Fruit fly (Drosophila melanogaster) whole organism, embryonic: ENCODE measurements around the gene CG42342.

Source experiments
- ATbp ChIP-seq: fragments of 200-800 bp; sonication (Bioruptor generic); optimal IDR thresholded peaks from 2 replicates; lab custom pipeline; 2017; ENCODE audit warnings: missing biosample characterization, mild to moderate bottlenecking, missing genetic modification characterization, missing genetic modification reagents
- Atf6 ChIP-seq: fragments of 200-800 bp; sonication (Bioruptor generic); IDR thresholded peaks from 2 replicates; pipeline ENCODE4 v1.3.6; 2022; ENCODE audit warnings: missing biosample characterization, missing genetic modification characterization
- Bgb ChIP-seq: fragments of 200-800 bp; sonication (Bioruptor generic); IDR thresholded peaks from 2 replicates; pipeline ENCODE4 v1.3.6; 2022; ENCODE audit warnings: missing biosample characterization, missing genetic modification characterization; ENCODE audit not compliant: partially characterized antibody
- CG13123 ChIP-seq: fragments of 200-800 bp; sonication (Bioruptor generic); optimal IDR thresholded peaks from 2 replicates; lab custom pipeline; 2016; ENCODE audit warnings: missing biosample characterization, missing genetic modification characterization
- CG13296 ChIP-seq: fragments of 200-800 bp; sonication (Bioruptor generic); optimal IDR thresholded peaks from 3 replicates; lab custom pipeline; 2018; ENCODE audit warnings: missing biosample characterization, mild to moderate bottlenecking, missing genetic modification characterization
- CG14050 ChIP-seq: fragments of 200-800 bp; sonication (Bioruptor generic); IDR thresholded peaks from 3 replicates; pipeline ENCODE4 v1.3.6; 2022; ENCODE audit warnings: missing biosample characterization, missing genetic modification characterization
- CG14667 ChIP-seq: fragments of 200-800 bp; sonication (Bioruptor generic); IDR thresholded peaks from 2 replicates; pipeline ENCODE4 v1.3.6; 2022; ENCODE audit warnings: missing biosample characterization, missing genetic modification characterization
- CG15696 ChIP-seq: fragments of 200-800 bp; sonication (Bioruptor generic); optimal IDR thresholded peaks from 2 replicates; lab custom pipeline; 2019; ENCODE audit warnings: missing biosample characterization, mild to moderate bottlenecking, missing genetic modification characterization, moderate library complexity
- CG1602 ChIP-seq: fragments of 200-800 bp; sonication (Bioruptor generic); optimal IDR thresholded peaks from 3 replicates; lab custom pipeline; 2016; ENCODE audit warnings: missing biosample characterization, missing genetic modification characterization
- CG16813 ChIP-seq: fragments of 200-800 bp; sonication (Bioruptor generic); IDR thresholded peaks from 3 replicates; pipeline ENCODE4 v1.3.6; 2022; ENCODE audit warnings: missing biosample characterization, missing genetic modification characterization; ENCODE audit not compliant: partially characterized antibody
- CG16815 ChIP-seq: fragments of 200-800 bp; sonication (Bioruptor generic); optimal IDR thresholded peaks from 3 replicates; lab custom pipeline; 2017; ENCODE audit warnings: missing biosample characterization, mild to moderate bottlenecking, missing genetic modification characterization
- CG17361 ChIP-seq: fragments of 200-800 bp; sonication (Bioruptor generic); IDR thresholded peaks from 3 replicates; pipeline ENCODE4 v1.3.6; 2022; ENCODE audit warnings: missing biosample characterization, missing genetic modification characterization
- CG3838 ChIP-seq: fragments of 200-800 bp; sonication (Bioruptor generic); optimal IDR thresholded peaks from 3 replicates; lab custom pipeline; 2016; ENCODE audit warnings: missing biosample characterization, missing genetic modification characterization
- CG4282 ChIP-seq: fragments of 200-800 bp; sonication (Bioruptor generic); optimal IDR thresholded peaks from 2 replicates; lab custom pipeline; 2016; ENCODE audit warnings: missing biosample characterization, missing genetic modification characterization
- CG4404 ChIP-seq: fragments of 200-800 bp; sonication (Bioruptor generic); IDR thresholded peaks from 2 replicates; pipeline ENCODE4 v1.3.6; 2022; ENCODE audit warnings: missing biosample characterization, missing genetic modification characterization
- CG6254 ChIP-seq: fragments of 200-800 bp; sonication (Bioruptor generic); optimal IDR thresholded peaks from 3 replicates; lab custom pipeline; 2017; ENCODE audit warnings: mild to moderate bottlenecking, missing biosample characterization, missing genetic modification reagents, missing genetic modification characterization
- CG6854 ChIP-seq: fragments of 200-800 bp; sonication (Bioruptor generic); optimal IDR thresholded peaks from 3 replicates; lab custom pipeline; 2017; ENCODE audit warnings: missing biosample characterization, mild to moderate bottlenecking, missing genetic modification characterization
- CG8924 ChIP-seq: fragments of 200-800 bp; optimal IDR thresholded peaks from 3 replicates; lab custom pipeline; 2019; ENCODE audit warnings: missing biosample characterization, mild to moderate bottlenecking, missing genetic modification characterization, moderate library complexity
- CG9215 ChIP-seq: fragments of 200-800 bp; sonication (Bioruptor generic); IDR thresholded peaks from 2 replicates; pipeline ENCODE4 v1.3.6; 2022; ENCODE audit warnings: missing biosample characterization, missing genetic modification characterization
- CHES-1-like ChIP-seq: fragments of 200-800 bp; sonication (Bioruptor generic); optimal IDR thresholded peaks from 2 replicates; lab custom pipeline; 2016; ENCODE audit warnings: missing biosample characterization, missing genetic modification characterization
- CTCF ChIP-seq: fragments of 200-800 bp; sonication (Bioruptor generic); optimal IDR thresholded peaks from 2 replicates; lab custom pipeline; 2017; ENCODE audit warnings: missing biosample characterization, mild to moderate bottlenecking, missing genetic modification characterization, moderate library complexity
- Dbx ChIP-seq: fragments of 200-800 bp; sonication (Bioruptor generic); IDR thresholded peaks from 3 replicates; pipeline ENCODE4 v1.3.6; 2022; ENCODE audit warnings: missing biosample characterization, missing genetic modification characterization
- Doc3 ChIP-seq: fragments of 200-800 bp; sonication (Bioruptor generic); IDR thresholded peaks from 3 replicates; pipeline ENCODE4 v1.3.6; 2022; ENCODE audit warnings: missing biosample characterization, missing genetic modification characterization; ENCODE audit not compliant: partially characterized antibody
- ERR ChIP-seq: fragments of 200-800 bp; sonication (Bioruptor generic); optimal IDR thresholded peaks from 2 replicates; lab custom pipeline; 2016; ENCODE audit warnings: missing biosample characterization, missing genetic modification characterization
- Fer1 ChIP-seq: fragments of 200-800 bp; sonication (Bioruptor generic); optimal IDR thresholded peaks from 2 replicates; lab custom pipeline; 2017; ENCODE audit warnings: missing biosample characterization, mild to moderate bottlenecking, missing genetic modification characterization
- GATAe ChIP-seq: fragments of 200-800 bp; sonication (Bioruptor generic); conservative IDR thresholded peaks from 2 replicates; pipeline ENCODE4 v1.3.6; 2022; ENCODE audit warnings: missing biosample characterization, missing genetic modification characterization
- Hand ChIP-seq: fragments of 200-800 bp; sonication (Bioruptor generic); optimal IDR thresholded peaks from 2 replicates; lab custom pipeline; 2017; ENCODE audit warnings: mild to moderate bottlenecking, missing biosample characterization, missing genetic modification reagents, missing genetic modification characterization
- Myb ChIP-seq: fragments of 200-800 bp; sonication (Bioruptor generic); optimal IDR thresholded peaks from 2 replicates; lab custom pipeline; 2016; ENCODE audit warnings: missing biosample characterization, missing genetic modification characterization
- Nf-YA ChIP-seq: fragments of 200-800 bp; sonication (Bioruptor generic); IDR thresholded peaks from 2 replicates; pipeline ENCODE4 v1.3.6; 2022; ENCODE audit warnings: missing biosample characterization, missing genetic modification characterization
- Rx ChIP-seq: fragments of 200-800 bp; sonication (Bioruptor generic); IDR thresholded peaks from 2 replicates; pipeline ENCODE4 v1.3.6; 2022; ENCODE audit warnings: missing biosample characterization, missing genetic modification characterization
- Trl ChIP-seq, 3 experiments: fragments of >200 bp in 2 of 3; fragments of 200-800 bp in 1 of 3; sonication (Bioruptor generic) in 1 of 3; optimal IDR thresholded peaks; 2 replicates in 1 of 3; 3 replicates in 2 of 3; lab custom pipeline; 2016 to 2017; ENCODE audit warnings: missing biosample characterization in 1 of 3, missing genetic modification characterization in 1 of 3
- Usf ChIP-seq: fragments of 200-800 bp; sonication (Bioruptor generic); optimal IDR thresholded peaks from 2 replicates; lab custom pipeline; 2017; ENCODE audit warnings: missing genotype, missing biosample characterization, missing genetic modification characterization
- Xrp1 ChIP-seq: fragments of 200-800 bp; sonication (Bioruptor generic); IDR thresholded peaks from 2 replicates; pipeline ENCODE4 v1.3.6; 2022; ENCODE audit warnings: missing biosample characterization, missing genetic modification characterization
- ac ChIP-seq: fragments of 200-800 bp; sonication (Bioruptor generic); optimal IDR thresholded peaks from 3 replicates; lab custom pipeline; 2017; ENCODE audit warnings: missing biosample characterization, mild to moderate bottlenecking, missing genetic modification characterization
- az2 ChIP-seq: fragments of 200-800 bp; sonication (Bioruptor generic); optimal IDR thresholded peaks from 3 replicates; lab custom pipeline; 2016; ENCODE audit warnings: missing biosample characterization, missing genetic modification characterization
- corto ChIP-seq: fragments of 200-800 bp; sonication (Bioruptor generic); optimal IDR thresholded peaks from 2 replicates; lab custom pipeline; 2016; ENCODE audit warnings: missing biosample characterization, mild to moderate bottlenecking, missing genetic modification characterization, moderate library complexity
- esg ChIP-seq: fragments of 200-800 bp; sonication (Bioruptor generic); conservative IDR thresholded peaks from 2 replicates; pipeline ENCODE4 v1.3.6; 2022; ENCODE audit warnings: missing biosample characterization, missing genetic modification characterization
- ewg ChIP-seq: fragments of 200-800 bp; sonication (Bioruptor generic); optimal IDR thresholded peaks from 3 replicates; lab custom pipeline; 2017; ENCODE audit warnings: mild to moderate bottlenecking, missing biosample characterization, missing genetic modification reagents, missing genetic modification characterization
- gro ChIP-seq: fragments of 200-800 bp; sonication (Bioruptor generic); optimal IDR thresholded peaks from 2 replicates; lab custom pipeline; 2016; ENCODE audit warnings: missing biosample characterization, missing genetic modification characterization
- hbn ChIP-seq: fragments of 200-800 bp; sonication (Bioruptor generic); IDR thresholded peaks from 2 replicates; pipeline ENCODE4 v1.3.6; 2022; ENCODE audit warnings: missing biosample characterization, missing genetic modification characterization; ENCODE audit not compliant: partially characterized antibody
- hkb ChIP-seq, 2 experiments: fragments of 200-800 bp in 1 of 2; fragments of >200 bp in 1 of 2; sonication (Bioruptor generic) in 1 of 2; IDR thresholded peaks in 1 of 2; optimal IDR thresholded peaks in 1 of 2; 2 replicates each; pipeline versions ENCODE4 v1.3.6 to Lab custom; 2017 to 2022; ENCODE audit warnings: missing biosample characterization in 1 of 2, missing genetic modification characterization in 1 of 2
- klu ChIP-seq: fragments of 200-800 bp; sonication (Bioruptor generic); IDR thresholded peaks from 2 replicates; pipeline ENCODE4 v1.3.6; 2022; ENCODE audit warnings: missing biosample characterization, missing genetic modification characterization
- lbe ChIP-seq: fragments of 200-800 bp; sonication (Bioruptor generic); optimal IDR thresholded peaks from 2 replicates; lab custom pipeline; 2016; ENCODE audit warnings: missing biosample characterization, mild to moderate bottlenecking, missing genetic modification characterization
- mld ChIP-seq: fragments of 200-800 bp; sonication (Bioruptor generic); IDR thresholded peaks from 3 replicates; pipeline ENCODE4 v1.3.6; 2022; ENCODE audit warnings: missing biosample characterization, missing genetic modification characterization; ENCODE audit not compliant: partially characterized antibody
- prd ChIP-seq, 3 experiments: fragments of >200 bp in 2 of 3; fragments of 200-800 bp in 1 of 3; sonication (Bioruptor generic) in 1 of 3; optimal IDR thresholded peaks in 2 of 3; IDR thresholded peaks in 1 of 3; 2 replicates in 2 of 3; 3 replicates in 1 of 3; pipeline versions ENCODE4 v1.3.6 to Lab custom; 2017 to 2022; ENCODE audit warnings: missing biosample characterization in 1 of 3, missing genetic modification characterization in 1 of 3
- sens-2 ChIP-seq: fragments of 200-800 bp; sonication (Bioruptor generic); IDR thresholded peaks from 2 replicates; pipeline ENCODE4 v1.3.6; 2022; ENCODE audit warnings: missing biosample characterization, missing genetic modification characterization
- sima ChIP-seq: fragments of 200-800 bp; sonication (Bioruptor generic); optimal IDR thresholded peaks from 2 replicates; lab custom pipeline; 2016; ENCODE audit warnings: missing biosample characterization, missing genetic modification characterization
- trh ChIP-seq: fragments of 200-800 bp; sonication (Bioruptor generic); optimal IDR thresholded peaks from 2 replicates; lab custom pipeline; 2016; ENCODE audit warnings: missing biosample characterization, missing genetic modification characterization
- usp ChIP-seq: fragments of >200 bp; optimal IDR thresholded peaks from 2 replicates; lab custom pipeline; 2017; ENCODE audit warnings: missing biosample characterization, missing genetic modification characterization
- yki ChIP-seq: fragments of >200 bp; optimal IDR thresholded peaks from 3 replicates; lab custom pipeline; 2018

CG42342 gene

dm6 chr3R:16573483-16574145 lies 71.0 kb downstream of the CG42342 start, which contains the start of gene CG14903 (continued):
- TF ChIP-seq Xrp1 (GFP tag; lab: Robert Waterston, UW) (no peak), CG3838 (GFP tag; lab: Kevin White, UChicago) (no peak), sima (GFP tag; lab: Kevin White, UChicago) (no peak), Doc3 (peak; percentile 58; the same call in 2 of the 3 replicates), CG15696 (tag; lab: Kevin White, UChicago) (peak; percentile 73), hbn (GFP tag; lab: Robert Waterston, UW) (peak; percentile 56), CG8924 (no peak), CG17361 (no peak; the same call in 2 of the 3 replicates), az2 (GFP tag; lab: Kevin White, UChicago) (peak; percentile 0), esg (GFP tag; lab: Robert Waterston, UW) (no peak), sens-2 (no peak), CG16815 (no peak), usp (GFP tag; lab: Kevin White, UChicago) (no peak), Trl (optimal IDR thresholded peaks at IDR 0.05; lab: Kevin White, UChicago) (no peak), Trl (GFP tag; optimal IDR thresholded peaks at IDR 0.05; lab: Kevin White, UChicago) (no peak), CG13296 (GFP tag; lab: Kevin White, UChicago) (no peak), Nf-YA (no peak), CG1602 (GFP tag; lab: Kevin White, UChicago) (peak; percentile 40), CG6854 (GFP tag; lab: Kevin White, UChicago) (no peak), Usf (GFP tag; lab: Kevin White, UChicago) (no peak), CG6254 (GFP tag; lab: Kevin White, UChicago) (no peak), Bgb (GFP tag; lab: Robert Waterston, UW) (peak; percentile 78), mld (GFP tag; lab: Robert Waterston, UW) (no peak), Atf6 (no peak), CG14667 (GFP tag; lab: Robert Waterston, UW) (no peak), corto (GFP tag; lab: Kevin White, UChicago) (no peak), CG14050 (GFP tag; lab: Robert Waterston, UW) (no peak), CHES-1-like (GFP tag; lab: Kevin White, UChicago) (peak; percentile 40), CG4404 (no peak), klu (GFP tag; lab: Robert Waterston, UW) (no peak), Fer1 (GFP tag; lab: Kevin White, UChicago) (no peak), lbe (no peak), CG9215 (GFP tag; lab: Robert Waterston, UW) (no peak), ATbp (GFP tag; lab: Kevin White, UChicago) (no peak), CG16813 (GFP tag; lab: Robert Waterston, UW) (peak; percentile 72), Myb (peak; percentile 51), Rx (GFP tag; lab: Robert Waterston, UW) (no peak), GATAe (GFP tag; lab: Robert Waterston, UW) (no peak), prd (optimal IDR thresholded peaks at IDR 0.05; lab: Kevin White, UChicago) (no peak), prd (GFP tag; IDR thresholded peaks at IDR 0.05; lab: Robert Waterston, UW) (peak; percentile 25; the same call in 1 of the 3 replicates), trh (no peak), ERR (GFP tag; lab: Kevin White, UChicago) (no peak), ac (GFP tag; lab: Kevin White, UChicago) (no peak), CTCF (GFP tag; lab: Kevin White, UChicago) (peak; percentile 97), hkb (optimal IDR thresholded peaks at IDR 0.05; lab: Kevin White, UChicago) (peak; percentile 83), hkb (GFP tag; IDR thresholded peaks at IDR 0.05; lab: Robert Waterston, UW) (no peak), yki (lab: Kevin White, UChicago) (no peak), CG4282 (no peak), Dbx (GFP tag; lab: Robert Waterston, UW) (peak; percentile 53; the same call in 1 of the 3 replicates), gro (GFP tag; lab: Kevin White, UChicago) (no peak), ewg (GFP tag; lab: Kevin White, UChicago) (no peak), Hand (no peak), CG13123 (GFP tag; lab: Kevin White, UChicago) (no peak)
